Fruit fly (Drosophila melanogaster): ENCODE results near the gene tgo.

tgo gene

dm6 chr3R:9031797-9032418, 12.1 kb upstream of the tgo start (continued):
- TF ChIP-seq CG6765 (GFP tag; optimal IDR thresholded peaks at IDR 0.05) (peak; percentile 46), fu2 (GFP tag; optimal IDR thresholded peaks at IDR 0.05) (peak; percentile 70), mirr (GFP tag; optimal IDR thresholded peaks at IDR 0.05) (no peak), Hr39 (optimal IDR thresholded peaks at IDR 0.05) (no peak), BEAF-32 (GFP tag; optimal IDR thresholded peaks at IDR 0.05) (no peak), gfzf (GFP tag; optimal IDR thresholded peaks at IDR 0.05) (no peak), CG7928 (GFP tag; optimal IDR thresholded peaks at IDR 0.05) (peak; percentile 63), CG2678 (tag; optimal IDR thresholded peaks at IDR 0.05) (peak; percentile 87), vvl (GFP tag; IDR thresholded peaks at IDR 0.05) (peak; percentile 92), CG2712 (tag; optimal IDR thresholded peaks at IDR 0.05) (peak; percentile 86), unpg (GFP tag; optimal IDR thresholded peaks at IDR 0.05) (peak; percentile 91), CG31441 (GFP tag; IDR thresholded peaks at IDR 0.05) (peak; percentile 81), CG10209 (GFP tag; optimal IDR thresholded peaks at IDR 0.05) (peak; percentile 85), CG4282 (GFP tag; optimal IDR thresholded peaks at IDR 0.05) (peak; percentile 52), MTF-1 (GFP tag; optimal IDR thresholded peaks at IDR 0.05; ENCODE audit: borderline replicate concordance) (peak; percentile 59), nmo (GFP tag; optimal IDR thresholded peaks at IDR 0.05) (peak; percentile 82), croc (GFP tag; conservative IDR thresholded peaks at IDR 0.05) (peak; percentile 78), chif (GFP tag; optimal IDR thresholded peaks at IDR 0.05) (peak; percentile 76 to 85), CG14965 (GFP tag; optimal IDR thresholded peaks at IDR 0.05; ENCODE audit: borderline replicate concordance) (no peak), br (optimal IDR thresholded peaks at IDR 0.05) (no peak), Mes4 (GFP tag; optimal IDR thresholded peaks at IDR 0.05) (peak; percentile 65), CG7963 (GFP tag; IDR thresholded peaks at IDR 0.05; ENCODE audit: partially characterized antibody) (no peak), Dip3 (GFP tag; optimal IDR thresholded peaks at IDR 0.05) (peak; percentile 88), CG2120 (GFP tag; optimal IDR thresholded peaks at IDR 0.05) (peak; percentile 92), HmgD (GFP tag; optimal IDR thresholded peaks at IDR 0.05) (peak; percentile 72), hth (optimal IDR thresholded peaks at IDR 0.05) (no peak), CG9437 (GFP tag; optimal IDR thresholded peaks at IDR 0.05) (peak; percentile 69), CG18011 (GFP tag; optimal IDR thresholded peaks at IDR 0.05) (peak; percentile 70), CG11093 (GFP tag; IDR thresholded peaks at IDR 0.05) (peak; percentile 89), CG8924 (tag; optimal IDR thresholded peaks at IDR 0.05) (peak; percentile 89), insv (GFP tag; optimal IDR thresholded peaks at IDR 0.05) (peak in 1 of 2 experiments; percentile 3), dan (GFP tag; IDR thresholded peaks at IDR 0.05) (no peak), CG15601 (tag; optimal IDR thresholded peaks at IDR 0.05) (peak; percentile 61), Hmr (GFP tag; optimal IDR thresholded peaks at IDR 0.05) (peak; percentile 87), CG10274 (GFP tag; optimal IDR thresholded peaks at IDR 0.05) (peak; percentile 69), gcm2 (GFP tag; optimal IDR thresholded peaks at IDR 0.05) (peak; percentile 85), dati (GFP tag; IDR thresholded peaks at IDR 0.05) (peak; percentile 83), CG13296 (GFP tag; optimal IDR thresholded peaks at IDR 0.05) (peak; percentile 80), CG4328 (GFP tag; optimal IDR thresholded peaks at IDR 0.05) (no peak), Sry-δ (GFP tag; optimal IDR thresholded peaks at IDR 0.05) (peak; percentile 49), CG3838 (GFP tag; optimal IDR thresholded peaks at IDR 0.05) (peak; percentile 71), CG9215 (GFP tag; IDR thresholded peaks at IDR 0.05) (peak; percentile 79), crol (GFP tag; IDR thresholded peaks at IDR 0.05) (0 out of 2 replicates have a peak, but pooled peaks have one; percentile 45), tap (tag; optimal IDR thresholded peaks at IDR 0.05) (peak; percentile 88), Eip74EF (GFP tag; optimal IDR thresholded peaks at IDR 0.05) (peak in 1 of 2 experiments; percentile 68), Adf1 (GFP tag; IDR thresholded peaks at IDR 0.05) (peak; percentile 50), Oaz (GFP tag; IDR thresholded peaks at IDR 0.05) (peak; percentile 80), D19A (tag; optimal IDR thresholded peaks at IDR 0.05) (peak; percentile 75), CG7745 (tag; optimal IDR thresholded peaks at IDR 0.05) (no peak), gsb (GFP tag; IDR thresholded peaks at IDR 0.05) (peak; percentile 81)

Data from whole organism, embryonic.